Worm (Caenorhabditis elegans): ENCODE results near the gene F37C4.6.

Gene F37C4.6

DNA sequence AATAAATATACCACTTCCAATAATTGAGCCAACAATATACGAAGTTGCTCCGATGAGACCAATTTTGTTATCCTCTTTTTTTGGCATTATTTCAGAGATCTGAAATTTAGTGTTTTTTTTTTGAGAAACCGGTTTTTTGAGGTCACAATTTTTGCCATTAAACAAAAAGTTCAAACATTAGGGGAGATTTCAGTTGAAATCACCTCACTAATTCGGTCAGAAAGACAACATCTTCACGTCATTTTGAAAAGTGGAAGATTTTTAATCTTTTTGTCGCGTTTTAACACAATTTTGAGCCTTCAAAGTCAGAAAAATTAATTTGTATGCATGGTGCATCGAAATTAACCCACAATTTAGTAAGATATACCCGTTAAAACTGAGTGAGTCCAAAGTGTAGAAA, 13.2 kb downstream of the F37C4.6 start, which contains the start of gene aat-8:
Gene aat-8 (minus strand): TSS at position 101 of the 400 bp plus-strand sequence.
- TF ChIP-seq ces-1 (GFP tag; optimal IDR thresholded peaks at IDR 0.05) (no peak), nhr-85 (tag) (peak; percentile 12)

DNA sequence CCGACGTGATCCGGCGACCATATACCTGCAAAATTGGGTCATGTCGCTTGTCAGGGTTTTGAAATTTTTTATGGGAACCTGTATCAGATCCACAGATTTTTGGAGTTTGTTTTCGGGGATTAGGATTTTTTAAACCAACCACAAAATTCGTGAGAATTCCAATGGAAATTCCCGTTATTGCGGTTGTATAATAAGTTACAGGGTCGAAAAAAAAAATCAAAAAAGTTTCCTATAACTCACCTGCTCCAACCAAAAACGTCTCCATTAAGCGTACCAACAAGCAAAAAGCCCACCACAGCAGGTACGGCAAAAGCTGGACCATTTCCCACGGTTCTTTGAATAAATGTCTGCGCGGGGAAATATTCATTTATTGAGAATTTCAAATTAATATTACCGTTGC, 15.2 kb downstream of the F37C4.6 start:
- TF ChIP-seq jun-1 (tag; optimal IDR thresholded peaks at IDR 0.05) (no peak), efl-1 (optimal IDR thresholded peaks at IDR 0.05) (no peak), efl-1 (GFP tag; optimal IDR thresholded peaks at IDR 0.05 in 1 of 2) (peak in 1 of 2 experiments; percentile 50)

DNA sequence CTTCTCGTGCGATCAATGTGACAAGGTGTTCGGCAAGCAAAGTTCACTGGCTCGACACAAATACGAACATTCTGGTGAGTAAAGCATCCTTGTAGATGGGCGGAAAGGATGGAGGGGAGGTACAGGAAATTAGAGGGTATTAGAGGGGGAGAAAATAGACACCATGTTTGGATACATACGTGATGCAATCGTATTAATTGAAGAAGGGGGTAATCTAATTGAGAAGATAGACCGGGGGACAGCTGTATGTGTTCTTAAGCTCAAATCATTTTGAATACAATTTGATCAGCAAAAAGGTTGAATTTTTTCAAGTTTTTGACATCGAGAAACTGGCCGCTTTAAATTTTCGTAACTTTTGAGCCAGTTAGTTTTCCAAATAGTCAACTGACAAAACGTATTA, 17.7 kb downstream of the F37C4.6 start:
- TF ChIP-seq dpl-1 (GFP tag; optimal IDR thresholded peaks at IDR 0.05): no peak
- no peak for TF ChIP-seq nhr-71 (tag; optimal IDR thresholded peaks at IDR 0.05)
- TF ChIP-seq xbp-1 (tag; optimal IDR thresholded peaks at IDR 0.05): no peak
- no peak for TF ChIP-seq tlp-1 (tag; optimal IDR thresholded peaks at IDR 0.05)
- TF ChIP-seq mab-9 (GFP tag; IDR thresholded peaks at IDR 0.05): no peak
- no peak for TF ChIP-seq hpl-2 (GFP tag; optimal IDR thresholded peaks at IDR 0.05)

DNA sequence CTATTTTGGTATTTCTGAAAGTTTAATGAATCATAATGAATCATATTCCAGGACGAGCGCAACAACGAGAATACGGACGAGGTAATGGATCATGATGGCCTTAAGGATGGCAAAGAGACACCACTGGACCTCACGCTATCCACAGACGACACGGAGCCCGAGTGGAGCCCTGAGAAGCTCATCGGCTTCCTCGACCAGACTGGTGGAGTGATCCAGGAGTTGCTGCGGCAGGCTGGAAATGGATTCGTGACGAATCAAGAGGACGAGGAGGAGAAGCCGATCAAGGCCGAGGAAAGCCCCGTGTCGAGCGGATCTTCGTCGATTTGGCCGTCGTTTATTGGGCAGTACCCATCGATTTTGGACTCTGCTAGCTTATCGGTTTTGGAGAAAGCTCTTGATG, 18.6 kb downstream of the F37C4.6 start:
- no peak for TF ChIP-seq isw-1 (GFP tag; IDR thresholded peaks at IDR 0.05)
- TF ChIP-seq efl-1 (optimal IDR thresholded peaks at IDR 0.05): no peak
- TF ChIP-seq efl-1 (GFP tag; optimal IDR thresholded peaks at IDR 0.05 in 1 of 2): peak in 1 of 2 experiments; percentile 75

DNA sequence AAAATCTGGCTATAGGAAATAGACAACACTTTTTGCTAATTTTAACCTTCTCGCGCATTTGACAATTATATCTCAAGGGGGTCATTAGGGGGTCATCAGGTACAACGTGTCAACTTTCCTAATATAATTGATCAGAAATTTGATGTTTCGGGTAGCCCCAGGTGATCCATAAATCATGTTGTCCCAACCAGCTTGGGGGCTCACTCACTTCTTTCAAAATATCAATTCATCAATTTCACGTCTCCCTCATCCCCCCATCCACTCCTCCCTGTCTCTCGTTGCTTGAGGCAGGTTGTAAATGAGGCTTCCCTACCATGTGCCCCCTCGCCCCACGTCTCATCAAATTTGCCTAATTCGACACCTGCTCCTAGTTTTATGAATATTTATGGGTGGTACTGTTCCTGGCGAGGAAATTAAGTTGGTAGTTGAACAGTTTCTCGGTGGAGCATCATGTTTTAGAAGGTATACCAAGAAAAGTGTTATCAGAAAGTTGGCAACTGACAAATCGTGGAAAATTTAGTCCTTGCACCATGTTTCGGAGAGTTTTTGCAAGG, 20.1 kb downstream of the F37C4.6 start:
- TF ChIP-seq dpl-1 (GFP tag; optimal IDR thresholded peaks at IDR 0.05) (no peak), F16B12.6 (tag; optimal IDR thresholded peaks at IDR 0.05) (no peak), unc-86 (tag; optimal IDR thresholded peaks at IDR 0.05) (no peak), grh-1 (GFP tag; IDR thresholded peaks at IDR 0.05) (no peak), aha-1 (tag; optimal IDR thresholded peaks at IDR 0.05) (no peak), nhr-20 (tag; optimal IDR thresholded peaks at IDR 0.05) (no peak), unc-30 (tag; optimal IDR thresholded peaks at IDR 0.05) (no peak), ceh-8 (GFP tag; optimal IDR thresholded peaks at IDR 0.05) (no peak), egl-13 (tag; optimal IDR thresholded peaks at IDR 0.05) (no peak), mep-1 (tag; optimal IDR thresholded peaks at IDR 0.05) (no peak), tbx-2 (tag; optimal IDR thresholded peaks at IDR 0.05) (peak; percentile 41), ets-5 (GFP tag; IDR thresholded peaks at IDR 0.05) (no peak), unc-130 (tag; optimal IDR thresholded peaks at IDR 0.05) (no peak), ztf-11 (tag; optimal IDR thresholded peaks at IDR 0.05) (peak in 1 of 2 experiments; percentile 23), aly-2 (tag; optimal IDR thresholded peaks at IDR 0.05) (no peak), lin-14 (GFP tag; optimal IDR thresholded peaks at IDR 0.05) (peak; percentile 2), blmp-1 (tag; optimal IDR thresholded peaks at IDR 0.05) (no peak), xbp-1 (tag; optimal IDR thresholded peaks at IDR 0.05) (no peak), nhr-77 (tag; optimal IDR thresholded peaks at IDR 0.05) (no peak), lir-3 (tag; optimal IDR thresholded peaks at IDR 0.05; ENCODE audit: poor library complexity) (no peak), irx-1 (tag; optimal IDR thresholded peaks at IDR 0.05) (no peak), vab-15 (tag; optimal IDR thresholded peaks at IDR 0.05) (no peak), ceh-90 (tag; optimal IDR thresholded peaks at IDR 0.05) (no peak), C34B4.2 (tag; optimal IDR thresholded peaks at IDR 0.05) (no peak)

DNA sequence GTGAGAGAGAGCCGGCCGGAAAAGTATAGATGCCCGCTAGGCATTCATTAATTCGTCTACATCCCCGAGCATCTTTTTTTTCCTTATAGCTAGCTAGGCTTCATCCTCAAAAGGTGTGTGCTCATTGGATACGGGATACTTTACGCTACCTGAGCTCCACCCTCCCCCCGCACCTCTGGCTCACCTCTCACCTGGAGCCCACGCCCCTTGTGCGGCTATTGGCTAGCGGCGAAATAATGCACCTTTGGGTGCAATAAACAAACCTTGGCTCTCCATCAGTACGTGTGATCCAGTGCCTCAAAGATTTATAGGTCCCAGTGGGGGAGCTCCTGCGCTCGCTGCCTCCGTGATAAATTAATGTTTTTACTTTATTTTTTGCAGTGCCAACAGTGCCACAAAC, 21.9 kb downstream of the F37C4.6 start:
- no peak for TF ChIP-seq ceh-82 (tag; optimal IDR thresholded peaks at IDR 0.05)
- TF ChIP-seq alr-1 (tag; optimal IDR thresholded peaks at IDR 0.05; ENCODE audit: borderline replicate concordance): no peak
- TF ChIP-seq mab-9 (GFP tag; IDR thresholded peaks at IDR 0.05): no peak
- TF ChIP-seq unc-30 (tag; optimal IDR thresholded peaks at IDR 0.05): no peak
- no peak for TF ChIP-seq vab-15 (tag; optimal IDR thresholded peaks at IDR 0.05)
- TF ChIP-seq nhr-90 (tag; optimal IDR thresholded peaks at IDR 0.05; ENCODE audit: poor library complexity): no peak
- TF ChIP-seq C16A3.4 (tag; optimal IDR thresholded peaks at IDR 0.05): no peak
- TF ChIP-seq unc-130 (tag; optimal IDR thresholded peaks at IDR 0.05): no peak
- TF ChIP-seq ces-1 (GFP tag; optimal IDR thresholded peaks at IDR 0.05): no peak
- TF ChIP-seq hlh-17 (GFP tag; optimal IDR thresholded peaks at IDR 0.05; ENCODE audit: borderline replicate concordance): no peak
- TF ChIP-seq tbx-2 (tag; optimal IDR thresholded peaks at IDR 0.05): no peak
- no peak for TF ChIP-seq mdl-1 (tag; optimal IDR thresholded peaks at IDR 0.05)
- TF ChIP-seq elt-2 (tag; optimal IDR thresholded peaks at IDR 0.05): no peak
- TF ChIP-seq nhr-28 (tag; optimal IDR thresholded peaks at IDR 0.05): no peak
- TF ChIP-seq tlp-1 (tag; optimal IDR thresholded peaks at IDR 0.05): no peak
- TF ChIP-seq lin-13 (GFP tag; optimal IDR thresholded peaks at IDR 0.05): no peak
- TF ChIP-seq sox-4 (tag; optimal IDR thresholded peaks at IDR 0.05): no peak
- no peak for TF ChIP-seq ztf-11 (tag; optimal IDR thresholded peaks at IDR 0.05)

Data from whole organism, L1 larva.